Fruit fly (Drosophila melanogaster): Measurements from ENCODE around the gene rictor.
A peak's percentile ranks its signal among the peaks of the same experiment; 100 is the strongest.

rictor gene

DNA sequence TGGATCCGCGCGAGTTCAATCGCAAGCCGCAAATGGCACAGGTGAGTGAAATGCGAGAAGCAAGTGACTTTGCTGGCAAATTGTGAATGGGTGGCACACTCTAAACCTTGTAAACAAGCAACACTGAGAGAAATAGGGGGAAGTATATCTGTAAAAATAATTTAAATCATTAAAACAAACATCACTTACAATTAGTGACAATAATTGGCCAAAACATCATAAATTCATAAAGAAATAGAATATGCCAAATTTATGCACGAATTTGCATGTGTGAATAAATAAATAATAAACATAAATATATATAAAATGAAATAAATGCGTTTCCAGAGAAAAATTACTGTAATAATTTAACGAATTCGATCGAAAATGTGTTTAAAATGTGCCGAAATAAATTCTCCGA lies 1.5 kb upstream of the rictor start (continued):
- TF ChIP-seq Smox (GFP tag; optimal IDR thresholded peaks at IDR 0.05) (no peak), CG10669 (GFP tag; optimal IDR thresholded peaks at IDR 0.05) (no peak), Sox15 (GFP tag; optimal IDR thresholded peaks at IDR 0.05) (no peak), Eip78C (GFP tag) (peak; percentile 68), OdsH (GFP tag; optimal IDR thresholded peaks at IDR 0.05) (no peak)

DNA sequence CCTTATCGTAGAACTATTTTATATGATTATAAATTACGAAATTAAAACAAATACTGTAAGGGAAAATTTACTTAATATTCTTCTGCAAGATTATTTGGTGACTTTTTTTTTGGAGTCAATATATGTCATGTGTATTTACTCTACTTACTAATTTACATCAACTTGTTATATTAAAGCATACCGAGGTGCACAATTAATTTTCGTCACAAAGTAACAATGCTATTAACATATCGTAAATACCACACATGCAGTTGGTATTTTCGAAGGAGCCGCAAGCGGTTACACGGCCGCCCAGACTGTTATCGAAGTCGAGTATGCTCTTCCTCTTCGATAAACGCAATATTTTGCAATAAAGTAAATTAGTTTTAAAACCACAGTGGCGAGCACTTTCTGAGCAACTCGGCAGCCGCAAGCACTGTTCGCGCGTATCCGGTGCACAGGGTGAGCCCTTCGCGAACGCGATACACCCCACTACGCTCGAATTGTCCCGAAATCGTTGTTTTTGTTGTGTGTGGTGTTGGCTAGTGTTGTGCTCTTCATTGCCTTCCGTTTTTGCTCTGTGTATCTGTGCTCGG lies 575 bp upstream of the rictor start, which contains the start of gene Vav:
Vav (plus strand) TSS at position 293 of the 575 bp plus-strand sequence.
- TF ChIP-seq net (GFP tag; optimal IDR thresholded peaks at IDR 0.05) (no peak), dsx (GFP tag; optimal IDR thresholded peaks at IDR 0.05; ENCODE audit: poor library complexity, severe bottlenecking) (peak; percentile 52), svp (GFP tag) (no peak), vri (GFP tag; optimal IDR thresholded peaks at IDR 0.05) (no peak), CG15336 (GFP tag; IDR thresholded peaks at IDR 0.05) (0 out of 2 replicates have a peak, but pooled peaks have one; percentile 12)

DNA sequence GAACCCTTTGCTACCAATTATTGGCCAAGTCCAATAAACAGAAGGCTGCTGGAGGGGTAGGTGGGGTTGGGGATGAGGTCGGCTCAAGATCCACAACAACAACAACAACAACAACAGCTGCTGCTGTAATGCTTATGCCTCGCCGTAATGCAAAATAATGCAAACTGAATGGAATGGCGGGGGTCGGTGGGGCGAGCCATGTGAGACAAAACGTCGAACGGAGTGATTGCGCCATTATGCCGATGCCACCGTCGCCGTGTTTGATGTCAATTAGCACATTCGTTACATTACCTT lies 397 bp downstream of the rictor start:
- no peak for TF ChIP-seq CG6163 (GFP tag; IDR thresholded peaks at IDR 0.05)
- peak; percentile 38 for TF ChIP-seq CG6808 (GFP tag; optimal IDR thresholded peaks at IDR 0.05)

DNA sequence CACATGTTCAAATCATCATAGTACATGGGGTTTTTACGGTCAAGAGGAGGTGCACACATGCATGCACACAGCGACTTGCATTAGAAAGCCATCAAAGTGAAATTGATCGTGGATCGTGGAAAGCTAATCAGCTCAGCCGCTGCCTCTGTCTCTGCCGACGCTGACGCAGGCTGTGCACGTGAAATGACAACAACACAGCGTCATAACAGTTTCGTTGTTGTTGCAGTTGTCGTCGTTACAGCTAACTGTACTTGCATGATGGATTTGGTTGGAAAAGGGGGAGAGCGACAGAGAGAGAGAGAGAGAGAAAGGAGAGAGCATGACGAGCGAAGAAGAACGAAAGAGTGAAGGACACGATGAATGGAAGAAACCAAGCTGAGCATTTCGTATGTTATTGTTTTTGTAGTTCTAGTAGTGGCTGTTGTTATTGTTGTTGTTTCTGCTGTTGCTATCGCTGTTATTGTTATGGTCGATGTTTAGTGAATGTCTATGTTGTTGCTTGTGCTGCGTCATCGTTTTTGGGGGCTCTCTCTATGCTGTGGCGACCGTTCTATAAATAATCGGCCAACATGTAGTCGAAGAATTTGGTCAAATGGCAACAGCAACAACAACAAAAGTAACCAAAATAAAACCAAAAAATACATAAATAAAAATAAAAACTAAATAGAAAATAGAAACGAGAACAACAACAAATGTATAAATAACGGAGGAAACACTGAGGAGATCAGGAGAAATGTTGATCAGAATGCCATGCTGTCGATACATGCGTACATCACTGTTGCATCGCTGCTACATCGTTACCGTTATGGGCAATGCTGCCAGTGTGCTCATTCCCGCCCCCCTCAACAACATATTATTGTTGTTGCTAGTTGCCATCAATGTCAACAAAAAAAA lies 991 bp downstream of the rictor start:
- TF ChIP-seq CG15336 (GFP tag; IDR thresholded peaks at IDR 0.05) (0 out of 2 replicates have a peak, but pooled peaks have one; percentile 19), achi (GFP tag; optimal IDR thresholded peaks at IDR 0.05) (no peak), svp (GFP tag) (no peak)

DNA sequence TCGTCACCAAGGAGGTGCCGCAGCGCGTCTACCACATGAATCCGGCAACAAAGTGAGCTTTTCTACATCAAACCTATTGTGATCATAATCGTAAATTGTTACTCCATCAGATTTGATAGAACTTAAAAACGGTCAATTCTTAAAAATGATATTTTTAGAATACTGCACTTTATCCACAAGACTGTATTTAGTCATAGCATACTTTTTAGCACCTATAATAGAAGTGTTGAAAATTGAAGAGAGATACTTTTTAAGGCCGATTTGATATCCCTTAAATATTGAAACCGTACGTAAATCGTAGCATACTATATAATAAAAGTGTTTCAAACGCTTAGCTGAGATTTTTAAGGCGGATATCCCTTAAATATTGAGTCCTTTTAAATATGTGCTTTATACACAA lies 10.9 kb downstream of the rictor start:
- TF ChIP-seq CG15336 (GFP tag; IDR thresholded peaks at IDR 0.05) (no peak), CG4318 (GFP tag; optimal IDR thresholded peaks at IDR 0.05) (no peak), dac (GFP tag; optimal IDR thresholded peaks at IDR 0.05) (no peak), CG11762 (GFP tag; optimal IDR thresholded peaks at IDR 0.05; ENCODE audit: insufficient read depth) (no peak), pdm3 (GFP tag; optimal IDR thresholded peaks at IDR 0.05) (no peak), CG7368 (GFP tag; optimal IDR thresholded peaks at IDR 0.05) (no peak), lz (GFP tag; optimal IDR thresholded peaks at IDR 0.05) (no peak), CG34406 (GFP tag; optimal IDR thresholded peaks at IDR 0.05) (no peak), Hr4 (GFP tag; optimal IDR thresholded peaks at IDR 0.05) (no peak), cyc (GFP tag; optimal IDR thresholded peaks at IDR 0.05) (no peak), CG6163 (GFP tag; IDR thresholded peaks at IDR 0.05) (no peak), net (GFP tag; optimal IDR thresholded peaks at IDR 0.05) (no peak), CG11294 (GFP tag; IDR thresholded peaks at IDR 0.05) (no peak), fd59A (GFP tag; optimal IDR thresholded peaks at IDR 0.05) (no peak), Lpt (GFP tag; optimal IDR thresholded peaks at IDR 0.05) (no peak), svp (GFP tag) (no peak), CG16779 (tag; optimal IDR thresholded peaks at IDR 0.05) (no peak), Eip75B (GFP tag; optimal IDR thresholded peaks at IDR 0.05) (no peak), fkh (GFP tag; optimal IDR thresholded peaks at IDR 0.05) (no peak), CG32006 (GFP tag; optimal IDR thresholded peaks at IDR 0.05) (no peak)

DNA sequence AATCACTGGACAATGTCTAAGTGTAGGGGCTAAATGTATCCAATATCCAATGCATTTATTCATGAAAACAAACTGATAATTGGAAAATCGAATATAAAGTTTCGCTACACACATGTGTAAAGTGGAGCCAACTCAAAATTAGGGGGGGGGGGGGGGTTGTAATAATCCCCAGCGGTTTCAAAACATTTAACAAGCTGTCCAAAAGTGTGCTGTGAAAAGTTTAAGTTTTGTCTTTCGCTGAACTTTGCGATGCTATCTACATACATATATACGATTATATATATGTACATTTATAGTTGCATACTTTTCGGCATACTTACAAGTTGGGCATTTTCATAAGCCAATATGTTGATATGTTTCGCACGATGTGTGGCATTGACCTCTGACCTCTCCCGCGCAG lies 11.7 kb downstream of the rictor start:
- TF ChIP-seq Blimp-1 (GFP tag; optimal IDR thresholded peaks at IDR 0.05) = no peak
- no peak for TF ChIP-seq CG3919 (GFP tag; optimal IDR thresholded peaks at IDR 0.05)
- TF ChIP-seq Eip93F (GFP tag; optimal IDR thresholded peaks at IDR 0.05) = no peak
- TF ChIP-seq Sox14 (GFP tag; optimal IDR thresholded peaks at IDR 0.05) = no peak
- no peak for TF ChIP-seq CG16779 (tag; optimal IDR thresholded peaks at IDR 0.05)
- TF ChIP-seq lz (GFP tag; optimal IDR thresholded peaks at IDR 0.05) = no peak
- TF ChIP-seq CG34406 (GFP tag; optimal IDR thresholded peaks at IDR 0.05) = no peak
- no peak for TF ChIP-seq CG8119 (GFP tag; IDR thresholded peaks at IDR 0.05)
- TF ChIP-seq CG11902 (GFP tag; optimal IDR thresholded peaks at IDR 0.05) = no peak
- TF ChIP-seq esn (GFP tag; optimal IDR thresholded peaks at IDR 0.05) = no peak
- TF ChIP-seq Ets21C (GFP tag; optimal IDR thresholded peaks at IDR 0.05) = no peak
- no peak for TF ChIP-seq CG32006 (GFP tag; optimal IDR thresholded peaks at IDR 0.05)
- no peak for TF ChIP-seq Ets96B (tag; optimal IDR thresholded peaks at IDR 0.05)
- TF ChIP-seq spab (GFP tag; optimal IDR thresholded peaks at IDR 0.05) = no peak
- TF ChIP-seq Met (GFP tag; optimal IDR thresholded peaks at IDR 0.05) = no peak
- TF ChIP-seq fd59A (GFP tag; optimal IDR thresholded peaks at IDR 0.05) = no peak
- TF ChIP-seq CG4318 (GFP tag; optimal IDR thresholded peaks at IDR 0.05) = no peak
- no peak for TF ChIP-seq CG6163 (GFP tag; IDR thresholded peaks at IDR 0.05)
- no peak for TF ChIP-seq CG6276 (GFP tag; optimal IDR thresholded peaks at IDR 0.05)
